Fruit fly (Drosophila melanogaster) whole organism, embryonic: ENCODE measurements around the gene CG11168.
A peak's percentile ranks its signal among the peaks of the same experiment; 100 is the strongest.

Experiments
- Atf6 ChIP-seq: fragments of 200-800 bp; sonication (Bioruptor generic); IDR thresholded peaks from 2 replicates; pipeline ENCODE4 v1.3.6; 2022; ENCODE audit warnings: missing biosample characterization, missing genetic modification characterization
- CG11456 ChIP-seq: fragments of 200-800 bp; sonication (Bioruptor generic); IDR thresholded peaks from 3 replicates; pipeline ENCODE4 v1.3.6; 2022; ENCODE audit warnings: missing biosample characterization, missing genetic modification characterization
- CG12299 ChIP-seq: fragments of 200-800 bp; sonication (Bioruptor generic); optimal IDR thresholded peaks from 2 replicates; lab custom pipeline; 2018; ENCODE audit warnings: missing biosample characterization, mild to moderate bottlenecking, missing genetic modification characterization
- CG13287 ChIP-seq: fragments of 200-800 bp; sonication (Bioruptor generic); IDR thresholded peaks from 2 replicates; pipeline ENCODE4 v1.3.6; 2022; ENCODE audit warnings: missing biosample characterization, missing genetic modification characterization; ENCODE audit not compliant: partially characterized antibody
- CG15696 ChIP-seq: fragments of 200-800 bp; sonication (Bioruptor generic); optimal IDR thresholded peaks from 2 replicates; lab custom pipeline; 2019; ENCODE audit warnings: missing biosample characterization, mild to moderate bottlenecking, missing genetic modification characterization, moderate library complexity
- CG2120 ChIP-seq: fragments of 200-800 bp; sonication (Bioruptor generic); optimal IDR thresholded peaks from 3 replicates; lab custom pipeline; 2016; ENCODE audit warnings: missing biosample characterization, missing genetic modification characterization
- CG34376 ChIP-seq: fragments of 200-800 bp; sonication (Bioruptor generic); optimal IDR thresholded peaks from 2 replicates; lab custom pipeline; 2018; ENCODE audit warnings: missing biosample characterization, mild to moderate bottlenecking, missing genetic modification characterization
- CG6689 ChIP-seq: fragments of 200-800 bp; sonication (Bioruptor generic); IDR thresholded peaks from 2 replicates; pipeline ENCODE4 v1.3.6; 2022; ENCODE audit warnings: missing biosample characterization, missing genetic modification characterization
- CG6854 ChIP-seq: fragments of 200-800 bp; sonication (Bioruptor generic); optimal IDR thresholded peaks from 3 replicates; lab custom pipeline; 2017; ENCODE audit warnings: missing biosample characterization, mild to moderate bottlenecking, missing genetic modification characterization
- CG7839 ChIP-seq: fragments of 200-800 bp; sonication (Bioruptor generic); optimal IDR thresholded peaks from 3 replicates; lab custom pipeline; 2018; ENCODE audit warnings: missing biosample characterization, mild to moderate bottlenecking, missing genetic modification characterization, moderate library complexity
- CG8388 ChIP-seq: fragments of 200-800 bp; sonication (Bioruptor generic); optimal IDR thresholded peaks from 2 replicates; lab custom pipeline; 2019; ENCODE audit warnings: missing biosample characterization, mild to moderate bottlenecking, missing genetic modification characterization, moderate library complexity
- CG8924 ChIP-seq: fragments of 200-800 bp; optimal IDR thresholded peaks from 3 replicates; lab custom pipeline; 2019; ENCODE audit warnings: missing biosample characterization, mild to moderate bottlenecking, missing genetic modification characterization, moderate library complexity
- Dbx ChIP-seq: fragments of 200-800 bp; sonication (Bioruptor generic); IDR thresholded peaks from 3 replicates; pipeline ENCODE4 v1.3.6; 2022; ENCODE audit warnings: missing biosample characterization, missing genetic modification characterization
- Fer1 ChIP-seq: fragments of 200-800 bp; sonication (Bioruptor generic); optimal IDR thresholded peaks from 2 replicates; lab custom pipeline; 2017; ENCODE audit warnings: missing biosample characterization, mild to moderate bottlenecking, missing genetic modification characterization
- HLH3B ChIP-seq: fragments of 200-800 bp; sonication (Bioruptor generic); IDR thresholded peaks from 2 replicates; pipeline ENCODE4 v1.3.6; 2022; ENCODE audit warnings: missing biosample characterization, missing genetic modification characterization
- Hr51 ChIP-seq, 2 experiments: fragments of 200-800 bp; sonication (Bioruptor generic); optimal IDR thresholded peaks; 2 replicates in 1 of 2; 3 replicates in 1 of 2; lab custom pipeline; 2016 to 2018; ENCODE audit warnings: missing biosample characterization in 2 of 2, missing genetic modification characterization in 2 of 2, mild to moderate bottlenecking in 1 of 2, moderate library complexity in 1 of 2
- NK7.1 ChIP-seq: fragments of 200-800 bp; sonication (Bioruptor generic); optimal IDR thresholded peaks from 3 replicates; lab custom pipeline; 2016; ENCODE audit warnings: missing biosample characterization, missing genetic modification characterization
- Nf-YA ChIP-seq: fragments of 200-800 bp; sonication (Bioruptor generic); IDR thresholded peaks from 2 replicates; pipeline ENCODE4 v1.3.6; 2022; ENCODE audit warnings: missing biosample characterization, missing genetic modification characterization
- Nf-YB ChIP-seq: fragments of 200-800 bp; sonication (Bioruptor generic); optimal IDR thresholded peaks from 3 replicates; lab custom pipeline; 2019; ENCODE audit warnings: missing biosample characterization, mild to moderate bottlenecking, missing genetic modification characterization, moderate library complexity
- Rfx ChIP-seq: fragments of 200-800 bp; sonication (Bioruptor generic); IDR thresholded peaks from 2 replicates; pipeline ENCODE4 v1.3.6; 2022; ENCODE audit warnings: missing biosample characterization, missing genetic modification characterization
- Rx ChIP-seq: fragments of 200-800 bp; sonication (Bioruptor generic); IDR thresholded peaks from 2 replicates; pipeline ENCODE4 v1.3.6; 2022; ENCODE audit warnings: missing biosample characterization, missing genetic modification characterization
- Ssrp ChIP-seq: fragments of 200-800 bp; sonication (Bioruptor generic); optimal IDR thresholded peaks from 2 replicates; lab custom pipeline; 2018; ENCODE audit warnings: missing biosample characterization, mild to moderate bottlenecking, missing genetic modification characterization, moderate library complexity
- Xbp1 ChIP-seq: fragments of 200-800 bp; sonication (Bioruptor generic); optimal IDR thresholded peaks from 3 replicates; lab custom pipeline; 2016; ENCODE audit warnings: missing biosample characterization, mild to moderate bottlenecking, missing genetic modification characterization
- ac ChIP-seq: fragments of 200-800 bp; sonication (Bioruptor generic); optimal IDR thresholded peaks from 3 replicates; lab custom pipeline; 2017; ENCODE audit warnings: missing biosample characterization, mild to moderate bottlenecking, missing genetic modification characterization
- amos ChIP-seq: fragments of 200-800 bp; sonication (Bioruptor generic); IDR thresholded peaks from 2 replicates; pipeline ENCODE4 v1.3.6; 2022; ENCODE audit warnings: missing biosample characterization, missing genetic modification characterization; ENCODE audit not compliant: partially characterized antibody
- ash1 ChIP-seq: fragments of 200-800 bp; sonication (Bioruptor generic); optimal IDR thresholded peaks from 2 replicates; lab custom pipeline; 2018; ENCODE audit warnings: missing biosample characterization, mild to moderate bottlenecking, missing genetic modification characterization
- az2 ChIP-seq: fragments of 200-800 bp; sonication (Bioruptor generic); optimal IDR thresholded peaks from 3 replicates; lab custom pipeline; 2016; ENCODE audit warnings: missing biosample characterization, missing genetic modification characterization
- btn ChIP-seq: fragments of 200-800 bp; sonication (Bioruptor generic); optimal IDR thresholded peaks from 2 replicates; lab custom pipeline; 2016; ENCODE audit warnings: missing biosample characterization, missing genetic modification characterization
- cato ChIP-seq: fragments of 200-800 bp; sonication (Bioruptor generic); optimal IDR thresholded peaks from 2 replicates; lab custom pipeline; 2016; ENCODE audit warnings: missing biosample characterization, missing genetic modification characterization, borderline replicate concordance
- chif ChIP-seq, 2 experiments: fragments of 200-800 bp; sonication (Bioruptor generic); optimal IDR thresholded peaks; 3 replicates each; lab custom pipeline; 2016; ENCODE audit warnings: missing biosample characterization in 2 of 2, missing genetic modification characterization in 2 of 2
- crc ChIP-seq: fragments of 200-800 bp; sonication (Bioruptor generic); optimal IDR thresholded peaks from 2 replicates; lab custom pipeline; 2016; ENCODE audit warnings: missing biosample characterization, missing genetic modification characterization
- crol ChIP-seq: fragments of 200-800 bp; sonication (Bioruptor generic); IDR thresholded peaks from 2 replicates; pipeline ENCODE4 v1.3.6; 2022; ENCODE audit warnings: missing biosample characterization, missing genetic modification characterization
- dan ChIP-seq: fragments of 200-800 bp; sonication (Bioruptor generic); IDR thresholded peaks from 2 replicates; pipeline ENCODE4 v1.3.6; 2022; ENCODE audit warnings: missing biosample characterization, missing genetic modification characterization
- dmrt11E ChIP-seq: fragments of 200-800 bp; sonication (Bioruptor generic); optimal IDR thresholded peaks from 3 replicates; lab custom pipeline; 2018; ENCODE audit warnings: missing biosample characterization, mild to moderate bottlenecking, missing genetic modification characterization, moderate library complexity
- dpn ChIP-seq, 2 experiments: fragments of 200-800 bp; sonication (Bioruptor generic); optimal IDR thresholded peaks; 3 replicates each; lab custom pipeline; 2016; ENCODE audit warnings: missing biosample characterization in 2 of 2, missing genetic modification characterization in 2 of 2
- emc ChIP-seq: fragments of 200-800 bp; sonication (Bioruptor generic); optimal IDR thresholded peaks from 2 replicates; lab custom pipeline; 2016; ENCODE audit warnings: missing biosample characterization, missing genetic modification characterization
- ewg ChIP-seq: fragments of 200-800 bp; sonication (Bioruptor generic); optimal IDR thresholded peaks from 3 replicates; lab custom pipeline; 2017; ENCODE audit warnings: mild to moderate bottlenecking, missing biosample characterization, missing genetic modification reagents, missing genetic modification characterization
- fd102C ChIP-seq: fragments of 200-800 bp; sonication (Bioruptor generic); optimal IDR thresholded peaks from 2 replicates; lab custom pipeline; 2018; ENCODE audit warnings: missing biosample characterization, mild to moderate bottlenecking, missing genetic modification characterization, moderate library complexity
- gsb ChIP-seq: fragments of 200-800 bp; sonication (Bioruptor generic); IDR thresholded peaks from 2 replicates; pipeline ENCODE4 v1.3.6; 2022; ENCODE audit warnings: missing biosample characterization, missing genetic modification characterization
- ind ChIP-seq: fragments of 200-800 bp; sonication (Bioruptor generic); optimal IDR thresholded peaks from 3 replicates; lab custom pipeline; 2016; ENCODE audit warnings: missing biosample characterization, missing genetic modification characterization
- kni ChIP-seq: fragments of 200-800 bp; sonication (Bioruptor generic); optimal IDR thresholded peaks from 3 replicates; lab custom pipeline; 2017; ENCODE audit warnings: mild to moderate bottlenecking, missing biosample characterization, missing genetic modification reagents, missing genetic modification characterization
- knrl ChIP-seq: fragments of 200-800 bp; sonication (Bioruptor generic); IDR thresholded peaks from 3 replicates; pipeline ENCODE4 v1.3.6; 2022; ENCODE audit warnings: missing biosample characterization, missing genetic modification characterization; ENCODE audit not compliant: partially characterized antibody
- oc ChIP-seq: fragments of 200-800 bp; sonication (Bioruptor generic); optimal IDR thresholded peaks from 2 replicates; lab custom pipeline; 2018; ENCODE audit warnings: missing biosample characterization, mild to moderate bottlenecking, missing genetic modification characterization, moderate library complexity
- peb ChIP-seq: fragments of 200-800 bp; sonication (Bioruptor generic); IDR thresholded peaks from 2 replicates; pipeline ENCODE4 v1.3.6; 2022; ENCODE audit warnings: missing biosample characterization, missing genetic modification characterization
- schlank ChIP-seq: fragments of 200-800 bp; sonication (Bioruptor generic); optimal IDR thresholded peaks from 2 replicates; lab custom pipeline; 2018; ENCODE audit warnings: missing biosample characterization, mild to moderate bottlenecking, missing genetic modification characterization
- sisA ChIP-seq: fragments of 200-800 bp; sonication (Bioruptor generic); IDR thresholded peaks from 2 replicates; pipeline ENCODE4 v1.3.6; 2022; ENCODE audit warnings: missing biosample characterization, missing genetic modification characterization
- stwl ChIP-seq: fragments of 200-800 bp; sonication (Bioruptor generic); optimal IDR thresholded peaks from 3 replicates; lab custom pipeline; 2018; ENCODE audit warnings: missing biosample characterization, mild to moderate bottlenecking, missing genetic modification characterization, moderate library complexity
- trh ChIP-seq: fragments of 200-800 bp; sonication (Bioruptor generic); optimal IDR thresholded peaks from 2 replicates; lab custom pipeline; 2016; ENCODE audit warnings: missing biosample characterization, missing genetic modification characterization

The CG11168 gene

DNA sequence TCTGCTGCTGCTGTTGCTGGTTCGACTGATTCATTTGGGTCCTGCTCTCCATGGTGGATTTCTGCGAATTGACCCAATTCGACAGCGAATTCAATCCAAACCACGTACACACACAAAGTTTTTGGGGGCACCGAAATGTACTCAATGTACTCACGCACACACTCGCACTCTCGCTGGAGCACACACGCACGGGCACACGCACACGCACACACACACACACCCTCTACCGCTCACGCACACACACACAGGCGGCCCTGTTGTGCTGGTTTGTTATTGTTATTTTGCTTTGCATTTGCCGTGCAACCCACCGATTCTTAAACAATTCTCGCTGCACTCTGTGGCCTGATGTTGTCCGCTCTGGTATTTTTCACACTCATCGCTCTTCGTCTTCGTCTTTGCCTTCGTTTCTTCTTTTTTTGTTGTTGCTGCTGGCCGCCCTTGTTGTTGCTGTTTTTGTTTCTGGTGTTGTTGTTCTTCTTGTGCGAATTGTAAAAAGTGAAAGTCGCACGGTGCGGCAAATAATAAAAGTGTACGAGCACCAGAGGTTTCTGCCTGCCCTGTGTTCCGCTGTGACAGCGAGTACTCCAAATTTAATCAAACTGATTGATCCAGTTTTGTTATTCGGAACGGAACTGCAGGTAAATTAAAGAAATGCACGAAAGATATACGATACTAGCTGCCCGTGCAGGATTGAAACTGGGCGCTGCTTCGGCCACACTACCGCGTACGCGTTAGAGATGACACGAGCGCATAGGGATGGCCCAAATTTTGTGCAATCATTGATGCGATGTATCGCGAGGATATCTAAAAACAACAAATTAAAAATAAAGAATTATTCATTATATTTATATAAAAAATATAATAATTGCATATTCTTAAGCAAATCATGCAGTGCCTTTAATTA lies 41.7 kb upstream of the CG11168 start, which contains the start of gene CG3744 (continued):
- peak; percentile 44; the same call in 1 of the 2 replicates for TF ChIP-seq crol (GFP tag; lab: Robert Waterston, UW)
- peak; percentile 92 for TF ChIP-seq CG2120 (GFP tag; lab: Kevin White, UChicago)
- TF ChIP-seq crc (GFP tag; lab: Kevin White, UChicago): peak; percentile 25
- TF ChIP-seq btn (GFP tag; lab: Kevin White, UChicago): no peak
- TF ChIP-seq gsb: peak; percentile 89
- TF ChIP-seq trh: peak; percentile 76
- peak; percentile 99 for TF ChIP-seq Rfx
- TF ChIP-seq ewg (GFP tag; lab: Kevin White, UChicago): peak; percentile 78
- peak; percentile 20 for TF ChIP-seq ac
- peak; percentile 82 for TF ChIP-seq Atf6 (GFP tag; lab: Robert Waterston, UW)
- TF ChIP-seq CG15696 (tag; lab: Kevin White, UChicago): peak; percentile 91
- peak; percentile 93 for TF ChIP-seq ind
- peak; percentile 92 for TF ChIP-seq CG7839 (tag; lab: Kevin White, UChicago)
- TF ChIP-seq CG8388 (GFP tag; lab: Kevin White, UChicago): peak; percentile 87
- TF ChIP-seq dpn (GFP tag; optimal IDR thresholded peaks at IDR 0.05; lab: Kevin White, UChicago): peak; percentile 79 to 94
- TF ChIP-seq schlank (tag; lab: Kevin White, UChicago): peak; percentile 67
- peak; percentile 98 for TF ChIP-seq Dbx (GFP tag; lab: Robert Waterston, UW)
- peak; percentile 78 for TF ChIP-seq oc (tag; lab: Kevin White, UChicago)
- peak; percentile 29 for TF ChIP-seq stwl (tag; lab: Kevin White, UChicago)
- peak; percentile 98 for TF ChIP-seq CG11456 (GFP tag; lab: Robert Waterston, UW)
- peak; percentile 88 for TF ChIP-seq Ssrp (tag; lab: Kevin White, UChicago)
- TF ChIP-seq CG6689: peak; percentile 93
- peak; percentile 86 for TF ChIP-seq CG12299 (tag; lab: Kevin White, UChicago)
- TF ChIP-seq CG8924 (tag; lab: Kevin White, UChicago): peak; percentile 90
- TF ChIP-seq CG34376: peak; percentile 74
- peak; percentile 6 for TF ChIP-seq emc
- peak; percentile 85 for TF ChIP-seq Fer1 (GFP tag; lab: Kevin White, UChicago)
- peak; percentile 94 for TF ChIP-seq amos
- TF ChIP-seq CG6854 (GFP tag; lab: Kevin White, UChicago): peak; percentile 70
- TF ChIP-seq HLH3B (GFP tag; lab: Robert Waterston, UW): peak; percentile 92
- TF ChIP-seq ash1 (GFP tag; lab: Kevin White, UChicago): peak; percentile 70
- peak; percentile 78 for TF ChIP-seq peb
- TF ChIP-seq cato (GFP tag; lab: Kevin White, UChicago): peak; percentile 29
- no peak for TF ChIP-seq fd102C (GFP tag; lab: Kevin White, UChicago)
- TF ChIP-seq CG13287 (GFP tag; lab: Robert Waterston, UW): peak; percentile 96
- peak; percentile 96 for TF ChIP-seq knrl
- TF ChIP-seq sisA: peak; percentile 94
- peak; percentile 40 to 59 for TF ChIP-seq chif (GFP tag; optimal IDR thresholded peaks at IDR 0.05; lab: Kevin White, UChicago)
- TF ChIP-seq az2 (GFP tag; lab: Kevin White, UChicago): peak; percentile 90
- peak; percentile 90 for TF ChIP-seq Rx
- peak; percentile 86 for TF ChIP-seq dmrt11E (tag; lab: Kevin White, UChicago)
- peak; percentile 89 for TF ChIP-seq Nf-YA
- TF ChIP-seq Nf-YB (GFP tag; lab: Kevin White, UChicago): peak; percentile 74
- peak; percentile 79 to 87 for TF ChIP-seq Hr51 (GFP tag; optimal IDR thresholded peaks at IDR 0.05; lab: Kevin White, UChicago)
- TF ChIP-seq Xbp1 (GFP tag; lab: Kevin White, UChicago): peak; percentile 94
- TF ChIP-seq dan (GFP tag; lab: Robert Waterston, UW): peak; percentile 34; the same call in 1 of the 2 replicates
- TF ChIP-seq NK7.1: peak; percentile 24
- TF ChIP-seq kni (GFP tag; lab: Kevin White, UChicago): peak; percentile 80
